Fruit fly (Drosophila melanogaster) whole organism, wandering third instar larva: Measurements from ENCODE around the gene fuss.

Experiments used
- CG9705 ChIP-seq: fragments of 200-800 bp; sonication (Bioruptor generic); optimal IDR thresholded peaks from 2 replicates; lab custom pipeline; 2018; ENCODE audit warnings: missing biosample characterization, mild to moderate bottlenecking, missing genetic modification characterization
- Dfd ChIP-seq: fragments of >200 bp; optimal IDR thresholded peaks from 2 replicates; lab custom pipeline; 2017; ENCODE audit warnings: missing biosample characterization, missing genetic modification characterization
- HLH106 ChIP-seq: fragments of 200-800 bp; optimal IDR thresholded peaks from 3 replicates; lab custom pipeline; 2019; ENCODE audit warnings: missing biosample characterization, mild to moderate bottlenecking, missing genetic modification characterization, moderate library complexity
- Hnf4 ChIP-seq: fragments of 200-800 bp; sonication (Bioruptor generic); optimal IDR thresholded peaks from 2 replicates; lab custom pipeline; 2016; ENCODE audit warnings: missing biosample characterization, mild to moderate bottlenecking, missing genetic modification characterization
- Hr78 ChIP-seq: fragments of >200 bp; optimal IDR thresholded peaks from 2 replicates; lab custom pipeline; 2017; ENCODE audit warnings: missing biosample characterization, missing genetic modification characterization
- Jra ChIP-seq: sonication (Bioruptor generic); optimal IDR thresholded peaks from 2 replicates; lab custom pipeline; 2016; ENCODE audit warnings: missing biosample characterization, missing genetic modification characterization
- Myc ChIP-seq: fragments of >200 bp; optimal IDR thresholded peaks from 2 replicates; lab custom pipeline; 2017
- N ChIP-seq: fragments of >200 bp; optimal IDR thresholded peaks from 2 replicates; lab custom pipeline; 2018; ENCODE audit warnings: missing biosample characterization, missing external identifiers, missing genetic modification characterization
- OdsH ChIP-seq: fragments of 200-800 bp; sonication (Bioruptor generic); optimal IDR thresholded peaks from 2 replicates; lab custom pipeline; 2016; ENCODE audit warnings: missing biosample characterization, mild to moderate bottlenecking, missing genetic modification characterization
- Rel ChIP-seq, 2 experiments: fragments of 200-800 bp; sonication (Bioruptor generic) in 1 of 2; optimal IDR thresholded peaks; 2 replicates in 1 of 2; 3 replicates in 1 of 2; lab custom pipeline; 2016 to 2019; ENCODE audit warnings: mild to moderate bottlenecking in 2 of 2, missing biosample characterization in 2 of 2, missing genetic modification characterization in 2 of 2, moderate library complexity in 1 of 2
- Sp1 ChIP-seq: fragments of 200-800 bp; sonication (Bioruptor generic); optimal IDR thresholded peaks from 3 replicates; lab custom pipeline; 2019; ENCODE audit warnings: missing biosample characterization, mild to moderate bottlenecking, missing genetic modification characterization, moderate library complexity
- Vsx2 ChIP-seq: fragments of 200-300, 225-300 bp; sonication (Bioruptor generic); optimal IDR thresholded peaks from 2 replicates; lab custom pipeline; 2018; ENCODE audit warnings: missing biosample characterization, missing genetic modification characterization; ENCODE audit not compliant: partially characterized antibody
- brk ChIP-seq: fragments of 200-800 bp; sonication (Bioruptor generic); optimal IDR thresholded peaks from 2 replicates; lab custom pipeline; 2016; ENCODE audit warnings: missing biosample characterization, mild to moderate bottlenecking, missing genetic modification characterization
- dl ChIP-seq, 2 experiments: fragments of 175-275, 200-275 bp in 1 of 2; fragments of 200-275 bp in 1 of 2; sonication (Bioruptor generic); optimal IDR thresholded peaks; lab custom pipeline; 2018; ENCODE audit warnings: mild to moderate bottlenecking in 2 of 2, missing biosample characterization in 2 of 2, missing genetic modification characterization in 2 of 2, moderate library complexity in 2 of 2; ENCODE audit not compliant: partially characterized antibody in 2 of 2, insufficient read depth in 1 of 2
- fru ChIP-seq: fragments of 200-800 bp; sonication (Bioruptor generic); optimal IDR thresholded peaks from 3 replicates; lab custom pipeline; 2016; ENCODE audit warnings: missing biosample characterization, mild to moderate bottlenecking, missing genetic modification characterization
- h ChIP-seq: fragments of 200-800 bp; sonication (Bioruptor generic); optimal IDR thresholded peaks from 3 replicates; lab custom pipeline; 2016; ENCODE audit warnings: missing biosample characterization, mild to moderate bottlenecking, missing genetic modification characterization
- lola ChIP-seq: fragments of >200 bp; optimal IDR thresholded peaks from 2 replicates; lab custom pipeline; 2017; ENCODE audit warnings: missing biosample characterization, missing genetic modification characterization
- pan ChIP-seq: fragments of >200 bp; optimal IDR thresholded peaks from 2 replicates; lab custom pipeline; 2017
- psq ChIP-seq: fragments of 200-800 bp; sonication (Bioruptor generic); optimal IDR thresholded peaks from 3 replicates; lab custom pipeline; 2017; ENCODE audit warnings: missing biosample characterization, mild to moderate bottlenecking, missing genetic modification characterization, moderate library complexity
- rgr ChIP-seq: fragments of 200-800 bp; sonication (Bioruptor generic); optimal IDR thresholded peaks from 3 replicates; lab custom pipeline; 2016; ENCODE audit warnings: missing biosample characterization, mild to moderate bottlenecking, missing genetic modification characterization
- sage ChIP-seq: fragments of 200-800 bp; sonication (Bioruptor generic); optimal IDR thresholded peaks from 2 replicates; lab custom pipeline; 2016; ENCODE audit warnings: missing biosample characterization, mild to moderate bottlenecking, missing genetic modification characterization
- sv ChIP-seq: fragments of 200-800 bp; sonication (Bioruptor generic); optimal IDR thresholded peaks from 3 replicates; lab custom pipeline; 2016; ENCODE audit warnings: missing biosample characterization, missing genetic modification characterization
- tai ChIP-seq: sonication (Bioruptor generic); optimal IDR thresholded peaks from 2 replicates; lab custom pipeline; 2016; ENCODE audit warnings: missing biosample characterization, missing genetic modification characterization
- usp ChIP-seq: fragments of >200 bp; optimal IDR thresholded peaks from 2 replicates; lab custom pipeline; 2017; ENCODE audit warnings: missing biosample characterization, missing genetic modification characterization

Gene fuss

dm6 chr4:982791-983407, 4.6 kb upstream of the fuss start (continued):
- TF ChIP-seq HLH106: no peak
- no peak for TF ChIP-seq Rel (GFP tag; optimal IDR thresholded peaks at IDR 0.05; lab: Kevin White, UChicago)
- no peak for TF ChIP-seq Rel (tag; optimal IDR thresholded peaks at IDR 0.05; lab: Kevin White, UChicago)
- TF ChIP-seq usp: no peak
- TF ChIP-seq tai (GFP tag; lab: Kevin White, UChicago): no peak
- TF ChIP-seq brk (GFP tag; lab: Kevin White, UChicago): no peak

- TF ChIP-seq brk (GFP tag; lab: Kevin White, UChicago): no peak
- TF ChIP-seq Hr78: no peak
- no peak for TF ChIP-seq CG9705 (GFP tag; lab: Kevin White, UChicago)
- TF ChIP-seq Jra (GFP tag; lab: Kevin White, UChicago): no peak
- TF ChIP-seq Hnf4: no peak
- TF ChIP-seq rgr (GFP tag; lab: Kevin White, UChicago): no peak
- no peak for TF ChIP-seq psq (GFP tag; lab: Kevin White, UChicago)
- no peak for TF ChIP-seq N (GFP tag; lab: Kevin White, UChicago)
- no peak for TF ChIP-seq dl (GFP tag; optimal IDR thresholded peaks at IDR 0.05; lab: Kevin White, UChicago; ENCODE audit: insufficient read depth in 1 of 2, partially characterized antibody in 2 of 2)
- TF ChIP-seq Sp1 (GFP tag; lab: Kevin White, UChicago): no peak
- TF ChIP-seq sv (GFP tag; lab: Kevin White, UChicago): no peak
- TF ChIP-seq tai (GFP tag; lab: Kevin White, UChicago): no peak
These were observed 2.9 kb upstream of the fuss start for dm6 chr4:981157-981556.

dm6 chr4:980475-980856, 2.2 kb upstream of the fuss start:
- no peak for TF ChIP-seq Hr78
- TF ChIP-seq rgr (GFP tag; lab: Kevin White, UChicago): no peak
- no peak for TF ChIP-seq CG9705 (GFP tag; lab: Kevin White, UChicago)
- TF ChIP-seq fru (GFP tag; lab: Kevin White, UChicago): no peak
- TF ChIP-seq lola (GFP tag; lab: Kevin White, UChicago): no peak
- TF ChIP-seq OdsH (GFP tag; lab: Kevin White, UChicago): no peak
- TF ChIP-seq Myc (lab: Kevin White, UChicago): no peak
- TF ChIP-seq tai (GFP tag; lab: Kevin White, UChicago): no peak
- TF ChIP-seq h (GFP tag; lab: Kevin White, UChicago): no peak

- TF ChIP-seq fru (GFP tag; lab: Kevin White, UChicago): no peak
- no peak for TF ChIP-seq sage (GFP tag; lab: Kevin White, UChicago)
- peak; percentile 90 for TF ChIP-seq Myc (lab: Kevin White, UChicago)
- TF ChIP-seq Hnf4: no peak
- peak; percentile 6 for TF ChIP-seq Dfd (GFP tag; lab: Kevin White, UChicago)
These were observed 1.6 kb upstream of the fuss start for dm6 chr4:979634-980474.

dm6 chr4:976569-976968, 1.7 kb downstream of the fuss start:
- TF ChIP-seq Dfd (GFP tag; lab: Kevin White, UChicago) (peak; percentile 9), Myc (lab: Kevin White, UChicago) (no peak), Vsx2 (GFP tag; lab: Kevin White, UChicago) (no peak), sv (GFP tag; lab: Kevin White, UChicago) (no peak)

dm6 chr4:974632-975031, 3.7 kb downstream of the fuss start:
- TF ChIP-seq Myc (lab: Kevin White, UChicago): no peak

dm6 chr4:971084-971483, 7.2 kb downstream of the fuss start:
- TF ChIP-seq pan (lab: Kevin White, UChicago) (peak; percentile 34), Myc (lab: Kevin White, UChicago) (no peak)
